Worm (Caenorhabditis elegans) whole organism, midembryonic: ENCODE measurements around the gene srw-102.

Experiments
- T22C8.4 ChIP-seq: fragments of 200-800 bp; sonication (Bioruptor generic); IDR thresholded peaks from 2 replicates; pipeline ENCODE4 v1.3.6; 2022; ENCODE audit warnings: missing genetic modification characterization, missing compliant biosample characterization
- cog-1 ChIP-seq: sonication (generic microtip); optimal IDR thresholded peaks from 2 replicates; lab custom pipeline; 2016; ENCODE audit warnings: missing genetic modification characterization, missing compliant biosample characterization
- flt-1 ChIP-seq: fragments of 200-800 bp; sonication (Bioruptor generic); IDR thresholded peaks from 2 replicates; pipeline ENCODE4 v1.3.6; 2022; ENCODE audit warnings: missing genetic modification characterization, missing compliant biosample characterization
- klf-2 ChIP-seq: fragments of 200-800 bp; sonication (Bioruptor generic); conservative IDR thresholded peaks from 2 replicates; pipeline ENCODE4 v1.3.6; 2022; ENCODE audit warnings: missing genetic modification reagents, missing genetic modification characterization, missing compliant biosample characterization
- med-1 ChIP-seq: sonication (generic microtip); optimal IDR thresholded peaks from 2 replicates; lab custom pipeline; 2017; ENCODE audit warnings: missing genetic modification characterization, mild to moderate bottlenecking, missing compliant biosample characterization, antibody characterized with exemption, missing genetic modification reagents; ENCODE audit not compliant: insufficient read depth
- ref-1 ChIP-seq: fragments of 200-800 bp; sonication (Bioruptor generic); conservative IDR thresholded peaks from 2 replicates; pipeline ENCODE4 v1.3.6; 2022; ENCODE audit warnings: missing genetic modification reagents, missing genetic modification characterization, missing compliant biosample characterization
- ztf-29 ChIP-seq: fragments of 200-800 bp; sonication (Bioruptor generic); IDR thresholded peaks from 2 replicates; pipeline ENCODE4 v1.3.6; 2022; ENCODE audit warnings: missing genetic modification reagents, missing genetic modification characterization, missing compliant biosample characterization

DNA sequence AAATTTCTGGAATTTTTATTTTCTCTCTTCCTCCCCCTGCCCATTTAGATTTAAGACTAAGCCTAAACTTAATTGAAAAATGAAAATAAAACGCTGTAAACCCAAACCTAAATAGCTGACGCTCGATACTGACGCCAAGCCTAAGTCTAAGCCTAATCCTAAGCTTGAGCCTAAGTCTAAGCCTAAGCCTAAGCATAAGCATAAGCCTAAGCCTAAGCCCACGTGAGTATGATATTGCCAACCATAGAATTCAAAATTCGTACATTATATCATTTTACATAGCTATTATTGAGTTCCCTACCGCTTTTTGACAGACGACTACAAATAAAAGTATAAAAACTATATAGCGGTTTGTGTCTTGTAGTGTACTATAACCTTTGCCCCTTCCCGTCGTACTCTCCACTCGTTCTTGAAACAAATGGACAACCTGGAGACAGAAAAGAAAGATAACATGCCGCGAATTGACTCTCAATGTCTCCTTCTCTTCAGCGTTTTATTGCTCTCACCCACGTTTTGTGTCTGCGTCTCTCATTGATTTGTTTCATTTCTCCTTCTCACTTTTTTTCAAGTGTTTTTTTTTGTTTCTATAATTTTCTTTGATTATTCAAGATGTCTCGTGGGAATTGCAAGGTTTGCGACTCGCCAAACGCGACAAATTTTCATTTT is 23.3 kb downstream of the srw-102 start, which contains the start of gene nhr-256:
- TF ChIP-seq cog-1 (tag; lab: Kevin White, UChicago) (peak; percentile 49), ztf-29 (GFP tag; lab: Robert Waterston, UW) (peak; percentile 76; the same call in 1 of the 2 replicates), ref-1 (GFP tag; lab: Robert Waterston, UW) (no peak), flt-1 (GFP tag; lab: Robert Waterston, UW) (no peak), klf-2 (GFP tag; lab: Robert Waterston, UW) (no peak), med-1 (GFP tag; lab: Kevin White, UChicago) (no peak), T22C8.4 (GFP tag; lab: Robert Waterston, UW) (no peak)
